Fruit fly (Drosophila melanogaster) whole organism, pupa: ENCODE data around the gene Grip91.

Experiments
- CG10348 ChIP-seq: fragments of 200-800 bp; sonication (Bioruptor generic); IDR thresholded peaks from 2 replicates; pipeline ENCODE4 v1.3.6; 2022; ENCODE audit warnings: missing biosample characterization, missing genetic modification characterization
- CG12605 ChIP-seq: fragments of 200-800 bp; sonication (Bioruptor generic); IDR thresholded peaks from 2 replicates; pipeline ENCODE4 v1.3.6; 2022; ENCODE audit warnings: missing biosample characterization, missing genetic modification characterization
- CG13204 ChIP-seq: fragments of 200-800 bp; sonication (Bioruptor generic); optimal IDR thresholded peaks from 2 replicates; lab custom pipeline; 2018; ENCODE audit warnings: missing biosample characterization, mild to moderate bottlenecking, missing genetic modification characterization, moderate library complexity
- CG14655 ChIP-seq: fragments of 200-800 bp; sonication (Bioruptor generic); optimal IDR thresholded peaks from 3 replicates; lab custom pipeline; 2017; ENCODE audit warnings: mild to moderate bottlenecking, missing biosample characterization, missing genetic modification reagents, missing genetic modification characterization
- CG15710 ChIP-seq: fragments of 200-800 bp; sonication (Bioruptor generic); optimal IDR thresholded peaks from 2 replicates; lab custom pipeline; 2018; ENCODE audit warnings: missing biosample characterization, mild to moderate bottlenecking, missing genetic modification characterization, moderate library complexity
- CG17806 ChIP-seq: fragments of 200-800 bp; sonication (Bioruptor generic); optimal IDR thresholded peaks from 2 replicates; lab custom pipeline; 2018; ENCODE audit warnings: missing biosample characterization, mild to moderate bottlenecking, missing genetic modification characterization, moderate library complexity
- CG32121 ChIP-seq: fragments of 200-800 bp; sonication (Bioruptor generic); IDR thresholded peaks from 2 replicates; pipeline ENCODE4 v1.3.6; 2022; ENCODE audit warnings: missing biosample characterization, missing genetic modification characterization
- CG34367 ChIP-seq: fragments of 200-800 bp; sonication (Bioruptor generic); optimal IDR thresholded peaks from 2 replicates; lab custom pipeline; 2018; ENCODE audit warnings: missing biosample characterization, mild to moderate bottlenecking, missing genetic modification characterization
- CG4496 ChIP-seq: fragments of 200-800 bp; sonication (Bioruptor generic); IDR thresholded peaks from 3 replicates; pipeline ENCODE4 v1.3.6; 2022; ENCODE audit warnings: missing biosample characterization, missing genetic modification characterization
- CG8159 ChIP-seq: fragments of 200-800 bp; sonication (Bioruptor generic); optimal IDR thresholded peaks from 3 replicates; lab custom pipeline; 2018; ENCODE audit warnings: missing biosample characterization, mild to moderate bottlenecking, missing genetic modification characterization, moderate library complexity
- CG8301 ChIP-seq: fragments of 200-800 bp; sonication (Bioruptor generic); optimal IDR thresholded peaks from 2 replicates; lab custom pipeline; 2018; ENCODE audit warnings: missing biosample characterization, mild to moderate bottlenecking, missing genetic modification characterization
- CG9948 ChIP-seq: fragments of 200-800 bp; sonication (Bioruptor generic); optimal IDR thresholded peaks from 2 replicates; lab custom pipeline; 2018; ENCODE audit warnings: missing biosample characterization, mild to moderate bottlenecking, missing genetic modification characterization, moderate library complexity
- D1 ChIP-seq: fragments of 200-800 bp; sonication (Bioruptor generic); optimal IDR thresholded peaks from 2 replicates; lab custom pipeline; 2018; ENCODE audit warnings: missing biosample characterization, mild to moderate bottlenecking, missing genetic modification characterization, moderate library complexity
- EcR ChIP-seq: fragments of 200-800 bp; sonication (Bioruptor generic); optimal IDR thresholded peaks from 3 replicates; lab custom pipeline; 2019; ENCODE audit warnings: missing biosample characterization, missing genetic modification characterization, mild to moderate bottlenecking, moderate library complexity, missing genetic modification reagents
- Ets98B ChIP-seq: fragments of 200-800 bp; sonication (Bioruptor generic); IDR thresholded peaks from 2 replicates; pipeline ENCODE4 v1.3.6; 2022; ENCODE audit warnings: missing biosample characterization, missing genetic modification characterization
- Pif1A ChIP-seq: fragments of 200-800 bp; sonication (Bioruptor generic); optimal IDR thresholded peaks from 3 replicates; lab custom pipeline; 2016; ENCODE audit warnings: missing biosample characterization, missing genetic modification characterization
- Pif1B ChIP-seq: fragments of 200-800 bp; sonication (Bioruptor generic); optimal IDR thresholded peaks from 3 replicates; lab custom pipeline; 2016; ENCODE audit warnings: missing biosample characterization, missing genetic modification characterization
- Snoo ChIP-seq: fragments of 200-800 bp; sonication (Bioruptor generic); optimal IDR thresholded peaks from 3 replicates; lab custom pipeline; 2017; ENCODE audit warnings: missing biosample characterization, mild to moderate bottlenecking, missing genetic modification characterization, inconsistent platforms
- fd96Ca ChIP-seq: fragments of 200-800 bp; sonication (Bioruptor generic); IDR thresholded peaks from 3 replicates; pipeline ENCODE4 v1.3.6; 2022; ENCODE audit warnings: missing biosample characterization, missing genetic modification characterization
- gl ChIP-seq: fragments of 200-800 bp; sonication (Bioruptor generic); optimal IDR thresholded peaks from 2 replicates; lab custom pipeline; 2018; ENCODE audit warnings: missing biosample characterization, mild to moderate bottlenecking, missing genetic modification characterization
- rn ChIP-seq: fragments of 200-800 bp; sonication (Bioruptor generic); IDR thresholded peaks from 2 replicates; pipeline ENCODE4 v1.3.6; 2022; ENCODE audit warnings: missing biosample characterization, missing genetic modification characterization

Gene Grip91

DNA sequence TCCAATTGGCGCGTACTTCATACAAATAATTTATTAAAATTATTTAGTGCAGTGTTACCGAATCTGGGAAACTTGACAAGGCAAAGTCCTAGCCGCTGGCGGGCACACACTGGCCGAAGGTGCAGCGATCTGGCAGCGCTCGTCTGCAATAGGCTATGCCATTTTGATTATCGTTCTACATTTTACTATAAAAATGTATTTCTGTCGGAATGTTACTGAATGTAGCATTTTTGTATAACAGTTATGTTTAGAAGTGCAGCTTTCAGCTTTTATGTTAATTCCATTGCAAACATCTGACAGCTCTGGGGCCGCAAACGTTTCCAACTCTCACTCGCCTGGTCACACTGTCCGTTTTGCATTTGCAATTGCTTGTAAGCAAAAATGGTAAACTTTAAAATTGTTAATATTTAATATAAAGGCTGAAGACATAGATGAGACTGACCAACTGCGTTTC lies at the start of gene Grip91:
Gene Grip91, minus strand, starts transcription at position 85 of the 454 bp plus-strand sequence.
- TF ChIP-seq CG8301 (tag; lab: Kevin White, UChicago): no peak
- TF ChIP-seq rn: no peak
- no peak for TF ChIP-seq CG34367 (tag; lab: Kevin White, UChicago)
- TF ChIP-seq CG8159: no peak
- TF ChIP-seq Snoo (tag; lab: Kevin White, UChicago): no peak
- no peak for TF ChIP-seq EcR (GFP tag; lab: Kevin White, UChicago)
- TF ChIP-seq fd96Ca (GFP tag; lab: Robert Waterston, UW): no peak
- no peak for TF ChIP-seq Pif1A (GFP tag; lab: Kevin White, UChicago)
- no peak for TF ChIP-seq D1 (tag; lab: Kevin White, UChicago)

DNA sequence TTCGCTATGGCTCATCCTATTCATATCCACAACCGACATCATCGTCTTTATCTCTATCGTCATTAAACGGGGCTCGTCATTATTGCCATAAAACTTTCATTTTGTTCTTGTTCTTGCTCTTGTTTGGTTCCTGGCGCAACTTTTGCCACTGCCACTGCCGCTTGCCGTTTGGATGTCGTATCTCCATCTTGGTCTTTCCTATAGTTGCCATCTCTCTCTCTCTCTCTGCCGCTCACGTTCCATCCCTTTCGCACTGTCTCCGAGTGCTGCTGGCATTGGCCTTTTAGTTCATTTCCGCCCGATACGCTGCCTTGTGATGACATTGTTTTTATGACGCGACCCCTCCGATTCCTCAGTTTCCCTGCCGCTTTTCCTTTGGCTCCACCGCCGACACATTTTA lies 48.0 kb upstream of the Grip91 start:
- TF ChIP-seq Pif1A (GFP tag; lab: Kevin White, UChicago) (no peak), EcR (GFP tag; lab: Kevin White, UChicago) (peak; percentile 32)

DNA sequence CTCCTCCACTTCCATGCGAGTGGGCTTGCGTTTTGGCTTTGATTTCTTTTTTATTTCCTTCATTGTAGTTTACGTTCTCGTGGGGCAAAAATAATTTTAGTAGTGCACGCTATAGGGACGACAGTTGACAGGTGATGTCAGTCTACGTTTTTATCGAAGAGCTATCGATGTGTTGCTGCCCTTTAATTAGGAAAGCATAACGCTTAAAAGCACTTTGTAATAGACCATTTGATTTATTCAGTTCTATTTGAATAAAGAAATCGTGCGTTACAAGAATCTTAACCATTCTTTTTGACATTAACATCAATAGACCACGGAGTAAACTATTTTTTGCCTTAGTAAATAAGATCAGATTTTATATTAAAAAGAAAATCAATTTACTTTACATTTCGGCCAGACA lies 46.5 kb upstream of the Grip91 start, which contains the start of gene CG10993:
Gene CG10993, minus strand, starts transcription at position 101 of the 400 bp plus-strand sequence.
- no peak for TF ChIP-seq Ets98B (GFP tag; lab: Robert Waterston, UW)
- no peak for TF ChIP-seq CG14655
- no peak for TF ChIP-seq D1 (tag; lab: Kevin White, UChicago)
- TF ChIP-seq CG8159: no peak
- no peak for TF ChIP-seq CG34367 (tag; lab: Kevin White, UChicago)
- TF ChIP-seq CG17806 (tag; lab: Kevin White, UChicago): no peak
- TF ChIP-seq CG8301 (tag; lab: Kevin White, UChicago): no peak
- no peak for TF ChIP-seq EcR (GFP tag; lab: Kevin White, UChicago)
- no peak for TF ChIP-seq Pif1A (GFP tag; lab: Kevin White, UChicago)
- no peak for TF ChIP-seq gl (tag; lab: Kevin White, UChicago)
- TF ChIP-seq CG13204 (GFP tag; lab: Kevin White, UChicago): no peak

DNA sequence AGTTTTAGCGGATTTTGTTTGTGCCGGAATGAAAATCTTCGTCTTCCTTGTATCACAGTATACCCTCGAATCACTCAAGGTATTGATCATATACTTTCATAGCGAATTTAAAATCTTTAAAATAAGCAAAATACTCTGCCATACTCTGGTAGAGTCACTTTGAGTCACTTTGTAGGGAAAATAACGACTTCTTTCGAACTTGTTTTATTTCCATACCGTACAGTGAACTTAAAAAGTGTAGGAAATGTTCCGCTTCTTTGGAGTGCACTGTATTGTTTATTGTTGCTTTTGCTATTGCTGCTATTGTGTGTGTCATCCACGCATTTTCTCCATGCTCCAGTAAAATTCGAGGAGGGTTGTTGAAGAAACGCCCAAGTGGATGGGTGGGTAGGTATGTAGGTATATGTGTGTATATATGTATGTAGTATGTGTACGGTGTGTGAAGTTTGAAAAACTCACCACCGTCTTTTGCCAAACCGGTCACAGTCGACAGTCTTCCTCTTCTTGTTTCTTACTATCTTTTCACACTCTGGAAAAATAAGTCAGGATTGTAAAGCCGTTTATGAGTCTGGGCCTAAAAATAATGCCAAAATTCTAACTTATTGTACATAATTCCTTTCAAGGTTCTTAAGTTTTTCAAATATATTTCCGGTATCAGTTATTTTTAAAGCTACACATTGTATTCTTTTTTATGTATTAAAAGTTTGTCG lies 44.6 kb upstream of the Grip91 start:
- TF ChIP-seq Snoo (tag; lab: Kevin White, UChicago) (no peak), CG8159 (no peak), CG13204 (GFP tag; lab: Kevin White, UChicago) (no peak), CG15710 (tag; lab: Kevin White, UChicago) (peak; percentile 7), CG17806 (tag; lab: Kevin White, UChicago) (peak; percentile 15), Pif1A (GFP tag; lab: Kevin White, UChicago) (no peak), gl (tag; lab: Kevin White, UChicago) (no peak), D1 (tag; lab: Kevin White, UChicago) (no peak), CG4496 (GFP tag; lab: Robert Waterston, UW) (peak; percentile 17; the same call in 1 of the 3 replicates), CG8301 (tag; lab: Kevin White, UChicago) (peak; percentile 27), EcR (GFP tag; lab: Kevin White, UChicago) (no peak), Ets98B (GFP tag; lab: Robert Waterston, UW) (no peak), CG9948 (tag; lab: Kevin White, UChicago) (peak; percentile 26), CG12605 (GFP tag; lab: Robert Waterston, UW) (no peak), CG10348 (GFP tag; lab: Robert Waterston, UW) (no peak), CG14655 (peak; percentile 42), fd96Ca (GFP tag; lab: Robert Waterston, UW) (peak; percentile 34; the same call in 1 of the 3 replicates), rn (no peak), Pif1B (GFP tag; lab: Kevin White, UChicago) (no peak), CG32121 (no peak), CG34367 (tag; lab: Kevin White, UChicago) (no peak)

DNA sequence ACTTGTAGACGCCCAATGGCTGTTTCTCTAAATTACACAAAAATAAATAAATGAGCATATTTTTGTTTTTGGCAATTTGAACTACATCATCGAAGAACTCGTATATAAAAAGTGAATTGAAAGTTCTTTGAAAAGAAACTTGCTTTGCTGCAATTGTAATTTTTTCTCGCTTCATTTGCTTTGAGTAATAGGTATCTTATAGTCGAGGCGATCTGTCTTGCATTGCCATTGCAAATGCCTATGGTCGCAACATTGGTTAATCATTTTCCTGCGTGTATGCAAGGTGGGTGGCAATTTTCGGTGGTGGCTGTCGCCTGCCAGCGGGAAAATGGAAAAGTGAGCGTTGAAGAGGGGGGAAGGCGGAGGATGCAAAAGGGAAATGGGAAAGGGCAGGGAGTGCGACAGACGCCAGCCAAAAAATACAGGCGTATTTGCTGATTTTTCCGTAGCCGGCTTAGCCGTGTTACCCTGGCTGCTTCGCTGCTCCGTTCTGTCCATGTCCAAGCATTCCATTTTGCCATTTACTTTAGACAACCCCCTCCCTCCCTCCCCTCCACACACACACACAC lies 42.9 kb upstream of the Grip91 start:
- TF ChIP-seq CG8301 (tag; lab: Kevin White, UChicago) (no peak), gl (tag; lab: Kevin White, UChicago) (no peak), fd96Ca (GFP tag; lab: Robert Waterston, UW) (no peak), D1 (tag; lab: Kevin White, UChicago) (no peak), rn (no peak), EcR (GFP tag; lab: Kevin White, UChicago) (no peak), Ets98B (GFP tag; lab: Robert Waterston, UW) (no peak)

DNA sequence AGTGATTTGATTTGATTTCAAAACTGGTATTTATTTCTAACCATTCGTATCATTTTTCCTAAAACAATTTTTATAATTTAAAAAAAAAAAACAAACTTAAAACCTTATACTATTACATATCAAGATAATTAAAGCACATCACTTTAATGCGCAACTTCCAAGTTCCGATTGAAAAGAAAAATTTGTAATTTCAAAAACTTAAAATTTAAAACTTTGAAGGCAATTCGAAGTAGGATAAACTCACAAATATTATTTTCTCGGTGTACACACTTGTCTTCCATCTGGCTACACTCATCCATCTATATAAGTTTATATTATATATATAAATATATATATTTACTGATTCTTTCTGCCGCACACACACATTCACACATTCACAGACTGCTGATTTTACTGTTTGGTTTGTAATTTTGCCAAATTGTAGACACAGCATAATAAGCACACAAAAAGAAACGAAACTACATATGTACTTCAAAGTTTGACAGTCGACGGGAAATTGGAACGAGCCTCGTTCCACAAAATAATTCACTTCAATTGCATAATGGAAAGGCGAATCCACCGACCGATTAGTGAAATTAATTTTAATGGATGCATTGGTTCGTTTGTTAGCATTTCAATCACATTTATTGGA lies 41.7 kb upstream of the Grip91 start:
- TF ChIP-seq CG8159: no peak
